Worm (Caenorhabditis elegans) whole organism, mixed stage, embryonic: ENCODE results near the gene taf-3.

Experiments
- ces-1 ChIP-seq: fragments of 150-350 bp; optimal IDR thresholded peaks from 2 replicates; lab custom pipeline; 2014; ENCODE audit warnings: missing biosample characterization, missing genetic modification reagents, missing genetic modification characterization
- lsy-2 ChIP-seq: fragments of 150-350 bp; optimal IDR thresholded peaks from 2 replicates; lab custom pipeline; 2014; ENCODE audit warnings: missing biosample characterization, missing genetic modification characterization
- snpc-4 ChIP-seq: fragments of 150-350 bp; optimal IDR thresholded peaks from 2 replicates; lab custom pipeline; 2014; ENCODE audit warnings: missing biosample characterization, missing genetic modification characterization

ce11 chrX:16306164-16306563 is 26.1 kb upstream of the taf-3 start, which contains the start of gene twk-22:
- TF ChIP-seq ces-1 = no peak
- TF ChIP-seq lsy-2 (tag; lab: Kevin White, UChicago) = no peak
- no peak for TF ChIP-seq snpc-4 (tag; lab: Kevin White, UChicago)
